Worm (Caenorhabditis elegans) whole organism, young adult: ENCODE data around the gene C49G7.12.

Source experiments
- F49E8.2 ChIP-seq: sonication (generic microtip); optimal IDR thresholded peaks from 3 replicates; lab custom pipeline; 2017; ENCODE audit warnings: missing genetic modification characterization, mild to moderate bottlenecking, missing compliant biosample characterization, antibody characterized with exemption, moderate library complexity; ENCODE audit not compliant: insufficient read depth
- F52B5.7 ChIP-seq: sonication (generic microtip); optimal IDR thresholded peaks from 2 replicates; lab custom pipeline; 2016; ENCODE audit warnings: mild to moderate bottlenecking, missing genetic modification characterization, missing compliant biosample characterization
- lag-1 ChIP-seq: fragments of 200-800 bp; sonication (Bioruptor generic); IDR thresholded peaks from 2 replicates; pipeline ENCODE4 v1.3.6; 2022; ENCODE audit warnings: missing genetic modification reagents, missing genetic modification characterization, missing compliant biosample characterization
- lin-35 ChIP-seq, 3 experiments: fragments of 150-350 bp in 2 of 3; sonication (generic microtip) in 1 of 3; optimal IDR thresholded peaks; 2 replicates each; lab custom pipeline; 2014 to 2018; ENCODE audit warnings: missing biosample characterization in 3 of 3, missing genetic modification characterization in 3 of 3, missing genetic modification reagents in 3 of 3
- nfya-2 ChIP-seq: fragments of 200-800 bp; sonication (Bioruptor generic); IDR thresholded peaks from 2 replicates; pipeline ENCODE4 v1.3.6; 2022; ENCODE audit warnings: missing genetic modification reagents, missing genetic modification characterization, missing compliant biosample characterization
- pha-4 ChIP-seq: fragments of 150-350 bp; sonication (generic microtip); optimal IDR thresholded peaks from 2 replicates; lab custom pipeline; 2014; ENCODE audit warnings: missing biosample characterization, missing genetic modification reagents, missing genetic modification characterization

DNA sequence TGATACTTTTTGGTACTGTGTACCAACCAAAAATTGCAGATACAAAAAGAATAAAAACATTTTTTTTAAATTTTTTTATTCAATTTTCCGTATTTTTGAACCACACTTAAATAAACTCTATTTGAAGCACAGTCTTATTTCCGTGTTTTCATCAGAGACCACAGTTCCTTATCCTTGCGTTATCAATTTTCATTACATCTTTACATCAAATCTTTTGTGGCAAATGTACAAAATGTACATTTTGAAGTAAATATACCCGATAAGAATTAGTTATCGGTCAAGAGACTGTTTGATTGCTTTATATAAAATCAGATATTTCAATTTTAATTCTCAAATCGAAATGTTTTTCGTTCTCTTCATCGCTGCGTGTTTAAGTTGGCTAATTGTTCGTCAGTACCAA, 15.9 kb upstream of the C49G7.12 start, which contains the start of gene cyp-35A3:
- TF ChIP-seq pha-4 (tag; lab: Kevin White, UChicago) = no peak
- TF ChIP-seq lag-1 (GFP tag; lab: Robert Waterston, UW) = no peak
- TF ChIP-seq F52B5.7 (tag; lab: Kevin White, UChicago) = no peak
- TF ChIP-seq lin-35 (GFP tag; optimal IDR thresholded peaks at IDR 0.05; lab: Kevin White, UChicago) = no peak
- TF ChIP-seq F49E8.2 (tag; lab: Kevin White, UChicago) = no peak
- no peak for TF ChIP-seq nfya-2
